Worm (Caenorhabditis elegans) whole organism, L4 larva: ENCODE measurements around the gene smf-3.

Experiments used
- F10B5.3 ChIP-seq: sonication (generic microtip); optimal IDR thresholded peaks from 2 replicates; lab custom pipeline; 2016; ENCODE audit warnings: mild to moderate bottlenecking, missing genetic modification characterization, missing compliant biosample characterization
- F37D6.2 ChIP-seq: sonication (generic microtip); optimal IDR thresholded peaks from 2 replicates; lab custom pipeline; 2016; ENCODE audit warnings: mild to moderate bottlenecking, missing genetic modification characterization, missing compliant biosample characterization
- F44E2.7 ChIP-seq: fragments of 200-800 bp; sonication (Bioruptor generic); IDR thresholded peaks from 2 replicates; pipeline ENCODE4 v2.1.2; 2022; ENCODE audit warnings: missing genetic modification characterization, missing compliant biosample characterization
- F49E8.2 ChIP-seq: sonication (generic microtip); optimal IDR thresholded peaks from 2 replicates; lab custom pipeline; 2016; ENCODE audit warnings: missing compliant biosample characterization, mild to moderate bottlenecking, missing genetic modification characterization, borderline replicate concordance
- T26A8.4 ChIP-seq: fragments of 200-800 bp; sonication (Bioruptor generic); IDR thresholded peaks from 2 replicates; pipeline ENCODE4 v1.3.6; 2022; ENCODE audit warnings: missing genetic modification characterization, missing compliant biosample characterization
- Y105C5A.15 ChIP-seq: fragments of 200-800 bp; sonication (Bioruptor generic); IDR thresholded peaks from 2 replicates; pipeline ENCODE4 v1.3.6; 2022; ENCODE audit warnings: missing genetic modification characterization, missing compliant biosample characterization
- Y48G9A.11 ChIP-seq: fragments of 200-800 bp; sonication (Bioruptor generic); IDR thresholded peaks from 2 replicates; pipeline ENCODE4 v1.3.6; 2022; ENCODE audit warnings: missing genetic modification reagents, missing genetic modification characterization, missing compliant biosample characterization
- Y75B8A.6 ChIP-seq: fragments of 200-800 bp; sonication (Bioruptor generic); IDR thresholded peaks from 2 replicates; pipeline ENCODE4 v1.3.6; 2022; ENCODE audit warnings: missing genetic modification reagents, missing genetic modification characterization, missing compliant biosample characterization
- arid-1 ChIP-seq: fragments of 200-800 bp; sonication (Bioruptor generic); conservative IDR thresholded peaks from 2 replicates; pipeline ENCODE4 v1.3.6; 2022; ENCODE audit warnings: missing genetic modification reagents, missing genetic modification characterization, missing compliant biosample characterization
- attf-4 ChIP-seq: sonication (generic microtip); optimal IDR thresholded peaks from 3 replicates; lab custom pipeline; 2017; ENCODE audit warnings: missing biosample characterization, missing genetic modification characterization
- ceh-44 ChIP-seq: fragments of 200-800 bp; sonication (Bioruptor generic); IDR thresholded peaks from 2 replicates; pipeline ENCODE4 v1.3.6; 2022; ENCODE audit warnings: missing genetic modification reagents, missing genetic modification characterization, missing compliant biosample characterization
- ceh-82 ChIP-seq: sonication (generic microtip); optimal IDR thresholded peaks from 2 replicates; lab custom pipeline; 2017; ENCODE audit warnings: missing biosample characterization, missing genetic modification characterization
- cey-2 ChIP-seq: sonication (generic microtip); optimal IDR thresholded peaks from 3 replicates; lab custom pipeline; 2017; ENCODE audit warnings: missing genetic modification characterization, mild to moderate bottlenecking, missing compliant biosample characterization, antibody characterized with exemption, borderline replicate concordance; ENCODE audit not compliant: insufficient read depth
- daf-8 ChIP-seq: fragments of 200-800 bp; sonication (Bioruptor generic); IDR thresholded peaks from 2 replicates; pipeline ENCODE4 v1.3.6; 2022; ENCODE audit warnings: missing genetic modification characterization, missing compliant biosample characterization
- dmd-9 ChIP-seq: fragments of 200-800 bp; sonication (Bioruptor generic); IDR thresholded peaks from 2 replicates; pipeline ENCODE4 v1.3.6; 2022; ENCODE audit warnings: missing genetic modification reagents, missing genetic modification characterization, missing compliant biosample characterization
- dve-1 ChIP-seq: sonication (generic microtip); optimal IDR thresholded peaks from 2 replicates; lab custom pipeline; 2017; ENCODE audit warnings: antibody characterized with exemption, mild to moderate bottlenecking, missing genetic modification characterization, missing compliant biosample characterization; ENCODE audit not compliant: insufficient read depth
- egl-43 ChIP-seq: fragments of 200-800 bp; sonication (Bioruptor generic); IDR thresholded peaks from 2 replicates; pipeline ENCODE4 v1.3.6; 2022; ENCODE audit warnings: missing genetic modification reagents, missing genetic modification characterization, missing compliant biosample characterization
- fkh-10 ChIP-seq: fragments of 150-350 bp; optimal IDR thresholded peaks from 2 replicates; lab custom pipeline; 2014; ENCODE audit warnings: missing biosample characterization, missing genetic modification reagents, missing genetic modification characterization
- fos-1 ChIP-seq: fragments of 150-350 bp; optimal IDR thresholded peaks from 2 replicates; lab custom pipeline; 2014; ENCODE audit warnings: missing biosample characterization, missing genetic modification characterization
- hif-1 ChIP-seq, 2 experiments: sonication (generic microtip); optimal IDR thresholded peaks; 2 replicates each; lab custom pipeline; 2016 to 2017; ENCODE audit warnings: missing compliant biosample characterization in 2 of 2, missing genetic modification characterization in 2 of 2, missing genetic modification reagents in 2 of 2, missing genotype in 2 of 2, mild to moderate bottlenecking in 1 of 2
- hlh-11 ChIP-seq: fragments of 200-800 bp; sonication (Bioruptor generic); optimal IDR thresholded peaks from 2 replicates; lab custom pipeline; 2018; ENCODE audit warnings: mild to moderate bottlenecking, missing genetic modification characterization, missing compliant biosample characterization
- lim-7 ChIP-seq: fragments of 200-800 bp; sonication (Bioruptor generic); IDR thresholded peaks from 2 replicates; pipeline ENCODE4 v1.3.6; 2022; ENCODE audit warnings: missing genetic modification characterization, missing compliant biosample characterization
- lir-3 ChIP-seq: sonication (generic microtip); optimal IDR thresholded peaks from 2 replicates; lab custom pipeline; 2016; ENCODE audit warnings: mild to moderate bottlenecking, missing genetic modification characterization, missing compliant biosample characterization
- madf-9 ChIP-seq: fragments of 200-800 bp; sonication (Bioruptor generic); conservative IDR thresholded peaks from 2 replicates; pipeline ENCODE4 v1.3.6; 2022; ENCODE audit warnings: missing genetic modification reagents, missing genetic modification characterization, missing compliant biosample characterization
- mdl-1 ChIP-seq, 2 experiments: fragments of 150-350 bp in 1 of 2; sonication (generic microtip) in 1 of 2; optimal IDR thresholded peaks; 2 replicates each; lab custom pipeline; 2014 to 2017; ENCODE audit warnings: missing biosample characterization in 2 of 2, missing genetic modification characterization in 2 of 2
- mxl-2 ChIP-seq: fragments of 200-800 bp; sonication (Bioruptor generic); conservative IDR thresholded peaks from 2 replicates; pipeline ENCODE4 v1.3.6; 2022; ENCODE audit warnings: missing genetic modification reagents, missing genetic modification characterization, missing compliant biosample characterization
- mxl-3 ChIP-seq: fragments of 200-800 bp; sonication (Bioruptor generic); optimal IDR thresholded peaks from 2 replicates; lab custom pipeline; 2018; ENCODE audit warnings: mild to moderate bottlenecking, missing genetic modification characterization, missing compliant biosample characterization
- nhr-102 ChIP-seq: sonication (generic microtip); optimal IDR thresholded peaks from 2 replicates; lab custom pipeline; 2016; ENCODE audit warnings: mild to moderate bottlenecking, missing genetic modification characterization, moderate library complexity, missing compliant biosample characterization
- nhr-11 ChIP-seq: fragments of 150-350 bp; optimal IDR thresholded peaks from 2 replicates; lab custom pipeline; 2014; ENCODE audit warnings: missing biosample characterization, missing genetic modification characterization
- nhr-111 ChIP-seq: fragments of 200-800 bp; sonication (Bioruptor generic); optimal IDR thresholded peaks from 2 replicates; lab custom pipeline; 2018; ENCODE audit warnings: mild to moderate bottlenecking, missing genetic modification characterization, missing compliant biosample characterization
- nhr-237 ChIP-seq: sonication (generic microtip); optimal IDR thresholded peaks from 2 replicates; lab custom pipeline; 2017; ENCODE audit warnings: missing biosample characterization, missing genetic modification characterization
- nhr-25 ChIP-seq: sonication (generic microtip); optimal IDR thresholded peaks from 2 replicates; lab custom pipeline; 2017; ENCODE audit warnings: missing genetic modification characterization, mild to moderate bottlenecking, missing compliant biosample characterization, antibody characterized with exemption, moderate library complexity, borderline replicate concordance; ENCODE audit not compliant: insufficient read depth
- nhr-41 ChIP-seq: fragments of 200-800 bp; sonication (Bioruptor generic); IDR thresholded peaks from 2 replicates; pipeline ENCODE4 v1.3.6; 2022; ENCODE audit warnings: missing genetic modification reagents, missing genetic modification characterization, missing compliant biosample characterization
- nhr-42 ChIP-seq: fragments of 200-800 bp; sonication (Bioruptor generic); IDR thresholded peaks from 2 replicates; pipeline ENCODE4 v1.3.6; 2022; ENCODE audit warnings: missing genetic modification characterization, missing compliant biosample characterization
- nhr-48 ChIP-seq: sonication (generic microtip); optimal IDR thresholded peaks from 2 replicates; lab custom pipeline; 2016; ENCODE audit warnings: mild to moderate bottlenecking, missing genetic modification characterization, missing compliant biosample characterization
- nhr-77 ChIP-seq: fragments of 150-350 bp; optimal IDR thresholded peaks from 2 replicates; lab custom pipeline; 2014; ENCODE audit warnings: missing biosample characterization, missing genetic modification characterization
- php-3 ChIP-seq: fragments of 200-800 bp; sonication (Bioruptor generic); IDR thresholded peaks from 2 replicates; pipeline ENCODE4 v1.3.6; 2022; ENCODE audit warnings: missing genetic modification reagents, missing genetic modification characterization, missing compliant biosample characterization
- pqm-1 ChIP-seq: sonication (generic microtip); optimal IDR thresholded peaks from 2 replicates; lab custom pipeline; 2017; ENCODE audit warnings: missing biosample characterization, missing genetic modification characterization
- rbr-2 ChIP-seq: sonication (generic microtip); optimal IDR thresholded peaks from 2 replicates; lab custom pipeline; 2016; ENCODE audit warnings: missing genotype, missing genetic modification characterization, missing compliant biosample characterization
- saeg-2 ChIP-seq: fragments of 200-800 bp; sonication (Bioruptor generic); IDR thresholded peaks from 2 replicates; pipeline ENCODE4 v1.3.6; 2022; ENCODE audit warnings: missing genetic modification reagents, missing genetic modification characterization, missing compliant biosample characterization
- sdz-12 ChIP-seq: fragments of 200-800 bp; sonication (Bioruptor generic); optimal IDR thresholded peaks from 2 replicates; lab custom pipeline; 2018; ENCODE audit warnings: mild to moderate bottlenecking, missing genetic modification characterization, missing compliant biosample characterization
- skn-1 ChIP-seq: fragments of 150-350 bp; optimal IDR thresholded peaks from 2 replicates; lab custom pipeline; 2014; ENCODE audit warnings: missing biosample characterization, missing genetic modification characterization
- tag-97 ChIP-seq: fragments of 200-800 bp; sonication (Bioruptor generic); IDR thresholded peaks from 2 replicates; pipeline ENCODE4 v1.3.6; 2022; ENCODE audit warnings: missing genetic modification characterization, missing compliant biosample characterization
- unc-130 ChIP-seq: sonication (generic microtip); optimal IDR thresholded peaks from 2 replicates; lab custom pipeline; 2016; ENCODE audit warnings: missing genetic modification reagents, missing genetic modification characterization, missing compliant biosample characterization
- unc-62 ChIP-seq, 3 experiments: fragments of 150-350 bp in 1 of 3; sonication (generic microtip); optimal IDR thresholded peaks in 2 of 3; peaks in 1 of 3; 1 replicate in 1 of 3; 2 replicates in 2 of 3; lab custom pipeline; 2014 to 2017; ENCODE audit warnings: missing biosample characterization in 3 of 3, missing genetic modification characterization in 3 of 3, missing genetic modification reagents in 3 of 3, missing genotype in 1 of 3
- zag-1 ChIP-seq: fragments of 150-350 bp; optimal IDR thresholded peaks from 2 replicates; lab custom pipeline; 2014; ENCODE audit warnings: missing biosample characterization, missing genetic modification characterization
- zfp-2 ChIP-seq: sonication (generic microtip); optimal IDR thresholded peaks from 2 replicates; lab custom pipeline; 2016; ENCODE audit warnings: mild to moderate bottlenecking, missing genetic modification characterization, missing compliant biosample characterization
- zfp-3 ChIP-seq: fragments of 200-800 bp; sonication (Bioruptor generic); conservative IDR thresholded peaks from 2 replicates; pipeline ENCODE4 v1.3.6; 2022; ENCODE audit warnings: missing genetic modification reagents, missing genetic modification characterization, missing compliant biosample characterization
- zip-11 ChIP-seq: fragments of 200-800 bp; sonication (Bioruptor generic); IDR thresholded peaks from 2 replicates; pipeline ENCODE4 v1.3.6; 2022; ENCODE audit warnings: missing genetic modification characterization, missing compliant biosample characterization
- zip-2 ChIP-seq: fragments of 150-350 bp; optimal IDR thresholded peaks from 2 replicates; lab custom pipeline; 2014; ENCODE audit warnings: missing biosample characterization, missing genetic modification characterization
- ztf-11 ChIP-seq: fragments of 150-350 bp; optimal IDR thresholded peaks from 2 replicates; lab custom pipeline; 2014; ENCODE audit warnings: missing biosample characterization, missing genetic modification characterization

Gene smf-3

DNA sequence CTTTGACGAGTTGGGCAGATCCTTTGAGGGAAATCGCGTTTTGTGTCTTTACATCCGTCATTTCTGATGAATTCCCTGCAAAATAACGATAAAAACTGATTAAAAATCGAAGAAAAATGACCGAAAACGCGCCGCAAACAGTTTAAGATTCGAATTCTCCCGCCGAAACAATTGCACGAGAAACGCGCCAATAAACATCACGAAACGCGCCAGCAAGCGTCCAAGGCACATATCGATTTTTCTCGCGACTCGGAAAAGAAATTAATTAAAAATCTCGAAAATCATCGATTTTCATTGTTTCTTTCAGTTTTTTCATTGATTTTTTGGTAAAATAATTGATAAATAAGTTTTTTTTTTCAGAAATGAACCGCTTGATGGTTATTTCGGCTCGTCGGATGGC, 22.3 kb downstream of the smf-3 start, which contains the start of the genes mdf-2 and nduv-3 (continued):
- TF ChIP-seq madf-9 (no peak), dmd-9 (GFP tag; lab: Robert Waterston, UW) (no peak), nhr-102 (peak; percentile 42), ceh-44 (GFP tag; lab: Robert Waterston, UW) (no peak), fkh-10 (GFP tag; lab: Kevin White, UChicago) (no peak), F44E2.7 (GFP tag; lab: Robert Waterston, UW) (no peak), lir-3 (tag; lab: Kevin White, UChicago) (no peak), F37D6.2 (tag; lab: Kevin White, UChicago) (peak; percentile 43), zag-1 (tag; lab: Kevin White, UChicago) (no peak), fos-1 (tag; lab: Kevin White, UChicago) (no peak), dve-1 (tag; lab: Kevin White, UChicago) (peak; percentile 79), lim-7 (no peak), nhr-77 (no peak), mxl-3 (GFP tag; lab: Kevin White, UChicago) (no peak), tag-97 (GFP tag; lab: Robert Waterston, UW) (no peak), php-3 (GFP tag; lab: Robert Waterston, UW) (no peak), unc-62 (GFP tag; optimal IDR thresholded peaks at IDR 0.05 in 1 of 2; lab: Kevin White, UChicago) (peak in 1 of 2 experiments; percentile 59), unc-62 (tag; optimal IDR thresholded peaks at IDR 0.05; lab: Kevin White, UChicago) (no peak), F10B5.3 (tag; lab: Kevin White, UChicago) (no peak), Y48G9A.11 (GFP tag; lab: Robert Waterston, UW) (peak; percentile 69), mdl-1 (tag; optimal IDR thresholded peaks at IDR 0.05; lab: Kevin White, UChicago) (no peak), attf-4 (tag; lab: Kevin White, UChicago) (no peak), Y105C5A.15 (GFP tag; lab: Robert Waterston, UW) (no peak), nhr-11 (tag; lab: Kevin White, UChicago) (peak; percentile 54), ztf-11 (tag; lab: Kevin White, UChicago) (no peak), zfp-2 (tag; lab: Kevin White, UChicago) (no peak), nhr-48 (tag; lab: Kevin White, UChicago) (no peak), nhr-25 (tag; lab: Kevin White, UChicago) (no peak), hlh-11 (tag; lab: Kevin White, UChicago) (peak; percentile 48), saeg-2 (GFP tag; lab: Robert Waterston, UW) (no peak), Y75B8A.6 (GFP tag; lab: Robert Waterston, UW) (no peak), nhr-41 (GFP tag; lab: Robert Waterston, UW) (no peak), ceh-82 (tag; lab: Kevin White, UChicago) (no peak), sdz-12 (no peak), mxl-2 (no peak), rbr-2 (tag; lab: Kevin White, UChicago) (peak; percentile 64), arid-1 (GFP tag; lab: Robert Waterston, UW) (no peak), skn-1 (tag; lab: Kevin White, UChicago) (no peak), unc-130 (GFP tag; lab: Kevin White, UChicago) (no peak), nhr-237 (no peak), F49E8.2 (tag; lab: Kevin White, UChicago) (no peak), T26A8.4 (GFP tag; lab: Robert Waterston, UW) (peak; percentile 63), nhr-111 (GFP tag; lab: Kevin White, UChicago) (no peak), pqm-1 (tag; lab: Kevin White, UChicago) (no peak), egl-43 (peak; percentile 57; the same call in 1 of the 2 replicates), zip-2 (no peak), daf-8 (GFP tag; lab: Robert Waterston, UW) (no peak), zfp-3 (GFP tag; lab: Robert Waterston, UW) (no peak), hif-1 (tag; optimal IDR thresholded peaks at IDR 0.05; lab: Kevin White, UChicago) (peak in 1 of 2 experiments; percentile 13), zip-11 (GFP tag; lab: Robert Waterston, UW) (no peak), nhr-42 (0 out of 2 replicates have a peak, but pooled peaks have one; percentile 46), cey-2 (tag; lab: Kevin White, UChicago) (no peak)
